Worm (Caenorhabditis elegans): ENCODE measurements around the gene R04E5.8.

DNA sequence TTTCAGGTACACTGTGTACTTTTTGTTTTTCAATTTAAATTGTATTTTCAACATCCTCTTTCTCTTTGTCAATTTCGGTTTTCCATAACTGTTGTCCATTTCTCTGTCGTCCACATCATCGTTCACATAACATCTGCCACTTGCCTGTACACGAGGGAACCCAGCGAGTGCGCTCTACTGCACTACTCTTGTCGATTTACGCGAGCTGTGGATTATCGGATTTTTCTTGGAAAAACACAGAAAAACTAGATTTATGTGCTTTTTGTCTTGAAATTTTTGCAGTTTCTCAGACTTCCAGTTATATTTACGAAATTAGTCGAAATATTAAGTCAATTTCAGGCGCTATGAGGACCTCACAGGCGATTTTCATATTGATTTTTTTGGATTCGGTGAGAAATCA lies 14.1 kb downstream of the R04E5.8 start, which contains the start of gene chup-1:
- TF ChIP-seq aly-2 (tag; optimal IDR thresholded peaks at IDR 0.05): no peak
- TF ChIP-seq nhr-90 (tag; optimal IDR thresholded peaks at IDR 0.05; ENCODE audit: poor library complexity): no peak
- TF ChIP-seq lin-15B (tag; optimal IDR thresholded peaks at IDR 0.05): peak; percentile 25
- TF ChIP-seq irx-1 (tag; optimal IDR thresholded peaks at IDR 0.05): no peak
- TF ChIP-seq ama-1 (optimal IDR thresholded peaks at IDR 0.05): no peak
- TF ChIP-seq C04F5.9 (tag; optimal IDR thresholded peaks at IDR 0.05): no peak
- TF ChIP-seq nhr-77 (tag; optimal IDR thresholded peaks at IDR 0.05): no peak
- peak in 1 of 2 experiments; percentile 74 for TF ChIP-seq lin-35 (GFP tag; optimal IDR thresholded peaks at IDR 0.05)
- TF ChIP-seq zag-1 (tag; optimal IDR thresholded peaks at IDR 0.05): no peak
- no peak for TF ChIP-seq unc-130 (tag; optimal IDR thresholded peaks at IDR 0.05)
- TF ChIP-seq snpc-4 (tag; optimal IDR thresholded peaks at IDR 0.05): no peak
- TF ChIP-seq hlh-4 (tag; optimal IDR thresholded peaks at IDR 0.05): no peak
